Fruit fly (Drosophila melanogaster) whole organism: ENCODE data around the gene RpS14a.

Experiments
- CG8478 ChIP-seq: fragments of >200 bp; optimal IDR thresholded peaks from 2 replicates; lab custom pipeline; 2018; ENCODE audit warnings: inconsistent platforms
- Dll ChIP-seq: fragments of >200 bp; optimal IDR thresholded peaks from 2 replicates; lab custom pipeline; 2017
- EcR ChIP-seq, 2 experiments: fragments of >200 bp; optimal IDR thresholded peaks; 2 replicates each; lab custom pipeline; 2017; ENCODE audit warnings: missing biosample characterization in 2 of 2, missing genetic modification characterization in 2 of 2, missing genetic modification reagents in 2 of 2
- pan ChIP-seq: fragments of >200 bp; optimal IDR thresholded peaks from 2 replicates; lab custom pipeline; 2017
- psq ChIP-seq: fragments of >200 bp; optimal IDR thresholded peaks from 2 replicates; lab custom pipeline; 2017
- usp ChIP-seq: fragments of >200 bp; optimal IDR thresholded peaks from 2 replicates; lab custom pipeline; 2017; ENCODE audit warnings: missing biosample characterization, missing genetic modification characterization, mixed read lengths

Gene RpS14a

dm6 chrX:7908239-7909068 is 25.1 kb upstream of the RpS14a start, which contains the start of the genes dpr14 and spidey:
Gene dpr14, minus strand, starts transcription at chrX:7908286.
Gene spidey, plus strand, starts transcription at chrX:7908931.
- TF ChIP-seq usp (no peak), pan (lab: Kevin White, UChicago) (no peak), CG8478 (lab: Kevin White, UChicago) (no peak), Dll (lab: Kevin White, UChicago) (no peak), psq (lab: Kevin White, UChicago) (no peak), EcR (GFP tag; optimal IDR thresholded peaks at IDR 0.05; lab: Kevin White, UChicago) (no peak)

dm6 chrX:7909069-7909389 is 24.5 kb upstream of the RpS14a start:
- TF ChIP-seq psq (lab: Kevin White, UChicago), result no peak
- no peak for TF ChIP-seq usp
- no peak for TF ChIP-seq Dll (lab: Kevin White, UChicago)
- TF ChIP-seq EcR (GFP tag; optimal IDR thresholded peaks at IDR 0.05; lab: Kevin White, UChicago), result no peak
- no peak for TF ChIP-seq pan (lab: Kevin White, UChicago)
- TF ChIP-seq CG8478 (lab: Kevin White, UChicago), result no peak

- no peak for TF ChIP-seq psq (lab: Kevin White, UChicago)
- no peak for TF ChIP-seq usp
- no peak for TF ChIP-seq EcR (GFP tag; optimal IDR thresholded peaks at IDR 0.05; lab: Kevin White, UChicago)
- no peak for TF ChIP-seq Dll (lab: Kevin White, UChicago)
- TF ChIP-seq CG8478 (lab: Kevin White, UChicago), result no peak
- no peak for TF ChIP-seq pan (lab: Kevin White, UChicago)
These were observed 24.1 kb upstream of the RpS14a start for dm6 chrX:7909482-7909881.

- TF ChIP-seq pan (lab: Kevin White, UChicago), result no peak
- no peak for TF ChIP-seq usp
- no peak for TF ChIP-seq EcR (GFP tag; optimal IDR thresholded peaks at IDR 0.05; lab: Kevin White, UChicago)
- TF ChIP-seq CG8478 (lab: Kevin White, UChicago), result no peak
- TF ChIP-seq psq (lab: Kevin White, UChicago), result no peak
- TF ChIP-seq Dll (lab: Kevin White, UChicago), result no peak
These were observed 21.4 kb upstream of the RpS14a start, which contains the start of gene snz for dm6 chrX:7911983-7912630. Gene snz, plus strand, starts transcription at chrX:7912089.

dm6 chrX:7920081-7920688 is 13.4 kb upstream of the RpS14a start, which contains the start of the genes hdm and Ykt6:
Gene hdm, minus strand, starts transcription at chrX:7920131.
Gene Ykt6, plus strand, starts transcription at chrX:7920409.
- TF ChIP-seq Dll (lab: Kevin White, UChicago), result no peak
- no peak for TF ChIP-seq usp
- TF ChIP-seq CG8478 (lab: Kevin White, UChicago), result no peak
- TF ChIP-seq pan (lab: Kevin White, UChicago), result no peak
- TF ChIP-seq psq (lab: Kevin White, UChicago), result no peak
- TF ChIP-seq EcR (GFP tag; optimal IDR thresholded peaks at IDR 0.05; lab: Kevin White, UChicago), result no peak

dm6 chrX:7923063-7923462 is 10.5 kb upstream of the RpS14a start:
- TF ChIP-seq EcR (GFP tag; optimal IDR thresholded peaks at IDR 0.05; lab: Kevin White, UChicago) (no peak), usp (no peak), CG8478 (lab: Kevin White, UChicago) (no peak), pan (lab: Kevin White, UChicago) (no peak), Dll (lab: Kevin White, UChicago) (no peak), psq (lab: Kevin White, UChicago) (no peak)

- no peak for TF ChIP-seq pan (lab: Kevin White, UChicago)
- no peak for TF ChIP-seq CG8478 (lab: Kevin White, UChicago)
- no peak for TF ChIP-seq EcR (GFP tag; optimal IDR thresholded peaks at IDR 0.05; lab: Kevin White, UChicago)
- TF ChIP-seq Dll (lab: Kevin White, UChicago), result no peak
- no peak for TF ChIP-seq usp
- no peak for TF ChIP-seq psq (lab: Kevin White, UChicago)
These were observed 8.6 kb upstream of the RpS14a start for dm6 chrX:7924913-7925312.

dm6 chrX:7930236-7931027 is 3.1 kb upstream of the RpS14a start:
- TF ChIP-seq psq (lab: Kevin White, UChicago), result no peak
- no peak for TF ChIP-seq usp
- TF ChIP-seq pan (lab: Kevin White, UChicago), result no peak
- TF ChIP-seq Dll (lab: Kevin White, UChicago), result peak; percentile 84
- TF ChIP-seq EcR (GFP tag; optimal IDR thresholded peaks at IDR 0.05; lab: Kevin White, UChicago), result no peak
- TF ChIP-seq CG8478 (lab: Kevin White, UChicago), result peak; percentile 0

dm6 chrX:7931028-7931549 is 2.5 kb upstream of the RpS14a start, which contains the start of gene mahe:
Gene mahe, minus strand, starts transcription at chrX:7931382.
- TF ChIP-seq pan (lab: Kevin White, UChicago) (no peak), CG8478 (lab: Kevin White, UChicago) (no peak), psq (lab: Kevin White, UChicago) (no peak), EcR (GFP tag; optimal IDR thresholded peaks at IDR 0.05; lab: Kevin White, UChicago) (no peak), usp (no peak), Dll (lab: Kevin White, UChicago) (no peak)

- TF ChIP-seq usp, result no peak
- TF ChIP-seq pan (lab: Kevin White, UChicago), result no peak
- TF ChIP-seq Dll (lab: Kevin White, UChicago), result no peak
- TF ChIP-seq CG8478 (lab: Kevin White, UChicago), result no peak
- no peak for TF ChIP-seq psq (lab: Kevin White, UChicago)
- no peak for TF ChIP-seq EcR (GFP tag; optimal IDR thresholded peaks at IDR 0.05; lab: Kevin White, UChicago)
These were observed 1.1 kb downstream of the RpS14a start, which contains the start of gene RpS14b for dm6 chrX:7934679-7935078. Gene RpS14b, plus strand, starts transcription at chrX:7934898.
